Fruit fly (Drosophila melanogaster) whole organism, embryonic: ENCODE results near the gene Noc2.

ENCODE experiments used
- Atf6 ChIP-seq: fragments of 200-800 bp; sonication (Bioruptor generic); IDR thresholded peaks from 2 replicates; pipeline ENCODE4 v1.3.6; 2022; ENCODE audit warnings: missing biosample characterization, missing genetic modification characterization
- CG11398 ChIP-seq: fragments of 200-800 bp; sonication (Bioruptor generic); optimal IDR thresholded peaks from 2 replicates; lab custom pipeline; 2016; ENCODE audit warnings: missing biosample characterization, missing genetic modification characterization
- CG12219 ChIP-seq: fragments of 200-800 bp; sonication (Bioruptor generic); optimal IDR thresholded peaks from 3 replicates; lab custom pipeline; 2018; ENCODE audit warnings: missing biosample characterization, mild to moderate bottlenecking, missing genetic modification characterization
- CG12659 ChIP-seq: fragments of 200-800 bp; sonication (Bioruptor generic); optimal IDR thresholded peaks from 3 replicates; lab custom pipeline; 2017; ENCODE audit warnings: mild to moderate bottlenecking, missing biosample characterization, missing genetic modification reagents, missing genetic modification characterization
- CG12744 ChIP-seq: fragments of 200-800 bp; sonication (Bioruptor generic); optimal IDR thresholded peaks from 2 replicates; lab custom pipeline; 2016; ENCODE audit warnings: missing biosample characterization, missing genetic modification characterization
- CG14965 ChIP-seq: fragments of 200-800 bp; sonication (Bioruptor generic); optimal IDR thresholded peaks from 2 replicates; lab custom pipeline; 2016; ENCODE audit warnings: missing biosample characterization, missing genetic modification characterization, borderline replicate concordance
- CG15601 ChIP-seq: fragments of 200-800 bp; sonication (Bioruptor generic); optimal IDR thresholded peaks from 3 replicates; lab custom pipeline; 2019; ENCODE audit warnings: missing biosample characterization, mild to moderate bottlenecking, missing genetic modification characterization, moderate library complexity
- CG17802 ChIP-seq: fragments of 200-800 bp; sonication (Bioruptor generic); optimal IDR thresholded peaks from 2 replicates; lab custom pipeline; 2018; ENCODE audit warnings: missing biosample characterization, mild to moderate bottlenecking, missing genetic modification characterization, moderate library complexity
- CG17829 ChIP-seq: fragments of 200-800 bp; optimal IDR thresholded peaks from 2 replicates; lab custom pipeline; 2019; ENCODE audit warnings: missing biosample characterization, mild to moderate bottlenecking, missing genetic modification characterization, moderate library complexity
- CG2129 ChIP-seq: fragments of 200-800 bp; sonication (Bioruptor generic); IDR thresholded peaks from 2 replicates; pipeline ENCODE4 v1.3.6; 2022; ENCODE audit warnings: missing biosample characterization, missing genetic modification characterization; ENCODE audit not compliant: partially characterized antibody
- CG2678 ChIP-seq: fragments of 200-800 bp; sonication (Bioruptor generic); optimal IDR thresholded peaks from 3 replicates; lab custom pipeline; 2019; ENCODE audit warnings: missing biosample characterization, mild to moderate bottlenecking, missing genetic modification characterization, moderate library complexity
- CG32767 ChIP-seq: fragments of 200-800 bp; sonication (Bioruptor generic); IDR thresholded peaks from 2 replicates; pipeline ENCODE4 v1.3.6; 2022; ENCODE audit warnings: missing biosample characterization, missing genetic modification characterization
- CG3847 ChIP-seq: fragments of 200-800 bp; sonication (Bioruptor generic); IDR thresholded peaks from 2 replicates; pipeline ENCODE4 v1.3.6; 2022; ENCODE audit warnings: missing biosample characterization, missing genetic modification characterization
- CG3995 ChIP-seq: fragments of 200-800 bp; sonication (Bioruptor generic); optimal IDR thresholded peaks from 3 replicates; lab custom pipeline; 2016; ENCODE audit warnings: missing biosample characterization, missing genetic modification characterization
- CG4282 ChIP-seq: fragments of 200-800 bp; sonication (Bioruptor generic); optimal IDR thresholded peaks from 2 replicates; lab custom pipeline; 2016; ENCODE audit warnings: missing biosample characterization, missing genetic modification characterization
- CG4707 ChIP-seq: fragments of 200-800 bp; sonication (Bioruptor generic); optimal IDR thresholded peaks from 2 replicates; lab custom pipeline; 2018; ENCODE audit warnings: missing biosample characterization, mild to moderate bottlenecking, missing genetic modification characterization, moderate library complexity
- CG5245 ChIP-seq: fragments of 200-800 bp; sonication (Bioruptor generic); optimal IDR thresholded peaks from 3 replicates; lab custom pipeline; 2016; ENCODE audit warnings: missing biosample characterization, missing genetic modification characterization
- CG7786 ChIP-seq: fragments of 200-800 bp; sonication (Bioruptor generic); optimal IDR thresholded peaks from 2 replicates; lab custom pipeline; 2016; ENCODE audit warnings: missing biosample characterization, missing genetic modification characterization
- CG9876 ChIP-seq: fragments of 200-800 bp; sonication (Bioruptor generic); optimal IDR thresholded peaks from 2 replicates; lab custom pipeline; 2016; ENCODE audit warnings: missing biosample characterization, missing genetic modification characterization
- ERR ChIP-seq: fragments of 200-800 bp; sonication (Bioruptor generic); optimal IDR thresholded peaks from 2 replicates; lab custom pipeline; 2016; ENCODE audit warnings: missing biosample characterization, missing genetic modification characterization
- Fer2 ChIP-seq: fragments of 200-800 bp; sonication (Bioruptor generic); optimal IDR thresholded peaks from 2 replicates; lab custom pipeline; 2018; ENCODE audit warnings: missing biosample characterization, mild to moderate bottlenecking, missing genetic modification characterization, moderate library complexity
- Fer3 ChIP-seq: fragments of 200-800 bp; sonication (Bioruptor generic); optimal IDR thresholded peaks from 2 replicates; lab custom pipeline; 2018; ENCODE audit warnings: missing biosample characterization, mild to moderate bottlenecking, missing genetic modification characterization, moderate library complexity
- H15 ChIP-seq: fragments of 200-800 bp; sonication (Bioruptor generic); IDR thresholded peaks from 3 replicates; pipeline ENCODE4 v1.3.6; 2022; ENCODE audit warnings: missing biosample characterization, missing genetic modification characterization
- HLH4C ChIP-seq: fragments of 200-800 bp; sonication (Bioruptor generic); IDR thresholded peaks from 3 replicates; pipeline ENCODE4 v1.3.6; 2022; ENCODE audit warnings: missing biosample characterization, missing genetic modification characterization; ENCODE audit not compliant: partially characterized antibody
- Jarid2 ChIP-seq: fragments of 200-800 bp; sonication (Bioruptor generic); optimal IDR thresholded peaks from 3 replicates; lab custom pipeline; 2017; ENCODE audit warnings: mild to moderate bottlenecking, missing biosample characterization, missing genetic modification reagents, missing genetic modification characterization
- Kr ChIP-seq: fragments of 200-800 bp; sonication (Bioruptor generic); optimal IDR thresholded peaks from 2 replicates; lab custom pipeline; 2017; ENCODE audit warnings: missing biosample characterization, mild to moderate bottlenecking, missing genetic modification characterization
- NC2β ChIP-seq: fragments of 200-800 bp; sonication (Bioruptor generic); optimal IDR thresholded peaks from 2 replicates; lab custom pipeline; 2016; ENCODE audit warnings: missing biosample characterization, missing genetic modification characterization
- Oaz ChIP-seq: fragments of 200-800 bp; sonication (Bioruptor generic); IDR thresholded peaks from 2 replicates; pipeline ENCODE4 v1.3.6; 2022; ENCODE audit warnings: missing biosample characterization, missing genetic modification characterization
- Optix ChIP-seq: fragments of 200-800 bp; sonication (Bioruptor generic); IDR thresholded peaks from 3 replicates; pipeline ENCODE4 v1.3.6; 2022; ENCODE audit warnings: missing biosample characterization, missing genetic modification characterization
- Spps ChIP-seq: fragments of 200-800 bp; sonication (Bioruptor generic); optimal IDR thresholded peaks from 2 replicates; lab custom pipeline; 2018; ENCODE audit warnings: missing biosample characterization, mild to moderate bottlenecking, missing genetic modification characterization
- Trl ChIP-seq, 3 experiments: fragments of >200 bp in 2 of 3; fragments of 200-800 bp in 1 of 3; sonication (Bioruptor generic) in 1 of 3; optimal IDR thresholded peaks; 2 replicates in 1 of 3; 3 replicates in 2 of 3; lab custom pipeline; 2016 to 2017; ENCODE audit warnings: missing biosample characterization in 1 of 3, missing genetic modification characterization in 1 of 3
- bowl ChIP-seq: fragments of 200-800 bp; sonication (Bioruptor generic); IDR thresholded peaks from 2 replicates; pipeline ENCODE4 v1.3.6; 2022; ENCODE audit warnings: missing biosample characterization, missing genetic modification characterization
- btn ChIP-seq: fragments of 200-800 bp; sonication (Bioruptor generic); optimal IDR thresholded peaks from 2 replicates; lab custom pipeline; 2016; ENCODE audit warnings: missing biosample characterization, missing genetic modification characterization
- caup ChIP-seq: fragments of 200-800 bp; sonication (Bioruptor generic); optimal IDR thresholded peaks from 3 replicates; lab custom pipeline; 2017; ENCODE audit warnings: missing biosample characterization, mild to moderate bottlenecking, missing genetic modification characterization, moderate library complexity; ENCODE audit not compliant: severe bottlenecking
- chif ChIP-seq, 2 experiments: fragments of 200-800 bp; sonication (Bioruptor generic); optimal IDR thresholded peaks; 3 replicates each; lab custom pipeline; 2016; ENCODE audit warnings: missing biosample characterization in 2 of 2, missing genetic modification characterization in 2 of 2
- corto ChIP-seq: fragments of 200-800 bp; sonication (Bioruptor generic); optimal IDR thresholded peaks from 2 replicates; lab custom pipeline; 2016; ENCODE audit warnings: missing biosample characterization, mild to moderate bottlenecking, missing genetic modification characterization, moderate library complexity
- dpn ChIP-seq, 2 experiments: fragments of 200-800 bp; sonication (Bioruptor generic); optimal IDR thresholded peaks; 3 replicates each; lab custom pipeline; 2016; ENCODE audit warnings: missing biosample characterization in 2 of 2, missing genetic modification characterization in 2 of 2
- emc ChIP-seq: fragments of 200-800 bp; sonication (Bioruptor generic); optimal IDR thresholded peaks from 2 replicates; lab custom pipeline; 2016; ENCODE audit warnings: missing biosample characterization, missing genetic modification characterization
- gsb-n ChIP-seq: fragments of 200-800 bp; sonication (Bioruptor generic); optimal IDR thresholded peaks from 3 replicates; lab custom pipeline; 2018; ENCODE audit warnings: missing biosample characterization, mild to moderate bottlenecking, missing genetic modification characterization
- klu ChIP-seq: fragments of 200-800 bp; sonication (Bioruptor generic); IDR thresholded peaks from 2 replicates; pipeline ENCODE4 v1.3.6; 2022; ENCODE audit warnings: missing biosample characterization, missing genetic modification characterization
- lola ChIP-seq, 3 experiments: fragments of >200 bp in 2 of 3; fragments of 200-800 bp in 1 of 3; sonication (Bioruptor generic) in 1 of 3; optimal IDR thresholded peaks; 2 replicates each; lab custom pipeline; 2017 to 2019; ENCODE audit warnings: missing biosample characterization in 3 of 3, missing genetic modification characterization in 3 of 3, mild to moderate bottlenecking in 1 of 3, moderate library complexity in 1 of 3
- nmo ChIP-seq: fragments of 200-800 bp; sonication (Bioruptor generic); optimal IDR thresholded peaks from 2 replicates; lab custom pipeline; 2018; ENCODE audit warnings: missing biosample characterization, mild to moderate bottlenecking, missing genetic modification characterization, moderate library complexity
- nom ChIP-seq: fragments of 200-800 bp; sonication (Bioruptor generic); optimal IDR thresholded peaks from 2 replicates; lab custom pipeline; 2017; ENCODE audit warnings: missing biosample characterization, missing genetic modification characterization, mild to moderate bottlenecking, moderate library complexity, missing genetic modification reagents
- otp ChIP-seq: fragments of 200-800 bp; sonication (Bioruptor generic); IDR thresholded peaks from 3 replicates; pipeline ENCODE4, ENCODE4 v1.3.6; 2022; ENCODE audit warnings: missing biosample characterization, missing genetic modification characterization
- slbo ChIP-seq: fragments of 200-800 bp; sonication (Bioruptor generic); IDR thresholded peaks from 2 replicates; pipeline ENCODE4 v1.3.6; 2022; ENCODE audit warnings: missing biosample characterization, missing genetic modification characterization
- sob ChIP-seq: fragments of 200-800 bp; sonication (Bioruptor generic); IDR thresholded peaks from 2 replicates; pipeline ENCODE4 v1.3.6; 2022; ENCODE audit warnings: missing biosample characterization, missing genetic modification characterization
- twi ChIP-seq: fragments of 200-800 bp; optimal IDR thresholded peaks from 2 replicates; lab custom pipeline; 2019; ENCODE audit warnings: missing biosample characterization, mild to moderate bottlenecking, missing genetic modification characterization, moderate library complexity
- vfl ChIP-seq: fragments of 200-800 bp; sonication (Bioruptor generic); optimal IDR thresholded peaks from 2 replicates; lab custom pipeline; 2016; ENCODE audit warnings: missing biosample characterization, missing genetic modification characterization
- zen ChIP-seq: fragments of 200-800 bp; sonication (Bioruptor generic); optimal IDR thresholded peaks from 3 replicates; lab custom pipeline; 2018; ENCODE audit warnings: missing biosample characterization, mild to moderate bottlenecking, missing genetic modification characterization, moderate library complexity

The Noc2 gene

DNA sequence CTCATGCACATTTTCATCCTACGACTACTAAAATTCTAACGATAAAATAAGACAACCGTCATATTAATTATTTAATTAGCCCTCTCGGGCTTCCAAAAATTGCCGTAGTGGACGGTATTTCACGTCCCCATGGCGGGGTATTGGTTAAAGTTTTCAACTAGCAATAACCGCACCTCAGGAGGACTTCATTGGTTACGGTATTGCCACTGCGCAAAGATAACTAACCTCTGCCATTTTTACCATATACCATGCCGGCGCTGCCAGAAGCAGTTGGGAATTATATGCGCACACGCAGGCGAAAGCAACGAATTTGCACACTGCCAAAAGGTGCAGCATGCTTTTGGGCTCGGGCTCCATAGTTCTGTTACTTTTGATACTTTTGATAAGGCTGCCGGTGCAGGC, 51.5 kb downstream of the Noc2 start (continued):
- TF ChIP-seq bowl (GFP tag; lab: Robert Waterston, UW): peak; percentile 15; the same call in 1 of the 2 replicates
- TF ChIP-seq CG5245: peak; percentile 62
- TF ChIP-seq CG14965 (GFP tag; lab: Kevin White, UChicago): no peak
- TF ChIP-seq CG7786: peak; percentile 34
- TF ChIP-seq Atf6 (GFP tag; lab: Robert Waterston, UW): peak; percentile 27
- TF ChIP-seq gsb-n: peak; percentile 12
- TF ChIP-seq dpn (GFP tag; optimal IDR thresholded peaks at IDR 0.05; lab: Kevin White, UChicago): peak in 1 of 2 experiments; percentile 63
- TF ChIP-seq CG11398 (GFP tag; lab: Kevin White, UChicago): peak; percentile 23
- peak; percentile 5 for TF ChIP-seq nmo
- peak; percentile 61 for TF ChIP-seq sob
- peak; percentile 56 for TF ChIP-seq NC2β (GFP tag; lab: Kevin White, UChicago)
- TF ChIP-seq H15: 0 out of 3 replicates have a peak, but pooled peaks have one; percentile 37
- no peak for TF ChIP-seq CG32767 (GFP tag; lab: Robert Waterston, UW)
- TF ChIP-seq Jarid2: peak; percentile 76
- peak; percentile 53 for TF ChIP-seq CG3995
- peak; percentile 40 for TF ChIP-seq CG17829
- TF ChIP-seq klu (GFP tag; lab: Robert Waterston, UW): no peak
- peak; percentile 10 for TF ChIP-seq CG12744 (GFP tag; lab: Kevin White, UChicago)
- peak; percentile 3 to 54 for TF ChIP-seq chif (GFP tag; optimal IDR thresholded peaks at IDR 0.05; lab: Kevin White, UChicago)
- TF ChIP-seq CG4707 (GFP tag; lab: Kevin White, UChicago): no peak
- peak; percentile 24 for TF ChIP-seq ERR
- TF ChIP-seq Fer3: peak; percentile 11
- TF ChIP-seq Fer2 (tag; lab: Kevin White, UChicago): no peak
- TF ChIP-seq twi: no peak
- TF ChIP-seq emc (GFP tag; lab: Kevin White, UChicago): no peak
- TF ChIP-seq CG3847 (GFP tag; lab: Robert Waterston, UW): peak; percentile 42; the same call in 1 of the 2 replicates
- no peak for TF ChIP-seq CG12659
- TF ChIP-seq Optix (GFP tag; lab: Robert Waterston, UW): 0 out of 3 replicates have a peak, but pooled peaks have one; percentile 15
- TF ChIP-seq btn (GFP tag; lab: Kevin White, UChicago): peak; percentile 12
- TF ChIP-seq CG12219: no peak
- TF ChIP-seq nom (GFP tag; lab: Kevin White, UChicago): no peak
- peak in 1 of 3 experiments; percentile 3 for TF ChIP-seq lola (GFP tag; optimal IDR thresholded peaks at IDR 0.05; lab: Kevin White, UChicago)
- no peak for TF ChIP-seq CG2678 (tag; lab: Kevin White, UChicago)
- TF ChIP-seq otp (GFP tag; lab: Robert Waterston, UW): peak; percentile 73; the same call in 2 of the 3 replicates
- TF ChIP-seq caup (GFP tag; lab: Kevin White, UChicago): peak; percentile 44
- no peak for TF ChIP-seq Kr (GFP tag; lab: Kevin White, UChicago)
- TF ChIP-seq Spps (tag; lab: Kevin White, UChicago): no peak
- peak; percentile 7 for TF ChIP-seq CG9876 (GFP tag; lab: Kevin White, UChicago)
- no peak for TF ChIP-seq CG17802 (tag; lab: Kevin White, UChicago)
- TF ChIP-seq zen: peak; percentile 62
- TF ChIP-seq slbo (GFP tag; lab: Robert Waterston, UW): peak; percentile 49; the same call in 1 of the 2 replicates
- no peak for TF ChIP-seq CG2129
- no peak for TF ChIP-seq corto (GFP tag; lab: Kevin White, UChicago)
- peak; percentile 3 for TF ChIP-seq vfl (GFP tag; lab: Kevin White, UChicago)
- TF ChIP-seq Oaz (GFP tag; lab: Robert Waterston, UW): no peak
- peak; percentile 29; the same call in 1 of the 3 replicates for TF ChIP-seq HLH4C (GFP tag; lab: Robert Waterston, UW)
- TF ChIP-seq CG15601 (tag; lab: Kevin White, UChicago): peak; percentile 19
- TF ChIP-seq CG4282: peak; percentile 24
- TF ChIP-seq Trl (optimal IDR thresholded peaks at IDR 0.05; lab: Kevin White, UChicago): no peak
- TF ChIP-seq Trl (GFP tag; optimal IDR thresholded peaks at IDR 0.05; lab: Kevin White, UChicago): peak; percentile 38
